Fruit fly (Drosophila melanogaster): ENCODE results near the gene CG8891.
A peak's percentile ranks its signal among the peaks of the same experiment; 100 is the strongest.

CG8891 gene

DNA sequence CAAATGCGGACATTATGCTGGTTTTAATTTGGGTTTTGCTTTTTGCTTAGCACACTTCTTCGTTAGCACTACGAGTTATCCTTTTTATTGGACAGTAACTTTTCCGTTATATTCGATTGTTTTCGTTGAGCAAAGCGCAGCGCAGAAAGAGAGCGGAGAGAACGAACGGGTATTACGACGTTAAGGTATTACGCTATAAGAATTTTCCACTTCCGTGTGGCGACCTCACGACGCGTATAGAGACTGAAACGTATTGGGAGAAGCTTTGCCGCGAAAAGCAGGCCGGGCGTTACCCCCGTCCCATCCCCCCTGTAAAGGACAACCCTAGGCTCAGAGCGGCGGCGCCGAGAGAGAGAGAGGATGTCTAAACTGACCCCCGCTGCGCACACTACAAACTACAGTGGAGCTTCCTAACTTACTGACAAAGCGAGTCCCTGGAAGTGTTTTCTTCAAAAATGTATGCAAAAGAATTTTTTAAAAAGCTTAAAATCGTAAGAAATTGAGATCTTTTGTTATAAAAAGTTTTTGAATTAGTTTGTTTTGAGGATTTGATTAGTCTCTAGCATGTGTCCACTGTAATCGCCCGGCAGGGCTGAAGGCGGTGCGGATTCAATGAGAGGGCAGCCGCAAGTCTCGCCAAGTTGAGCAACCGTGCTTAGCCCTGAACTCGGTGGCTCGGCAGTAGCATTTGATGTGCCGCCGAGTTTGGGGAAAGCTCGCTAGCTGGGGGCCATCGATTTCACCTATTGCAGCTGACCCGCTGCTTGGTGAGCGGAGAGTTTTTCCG, 25.7 kb upstream of the CG8891 start (continued):
- TF ChIP-seq achi (GFP tag; optimal IDR thresholded peaks at IDR 0.05): peak; percentile 91
- peak; percentile 88 for TF ChIP-seq CG15336 (GFP tag; IDR thresholded peaks at IDR 0.05)
- TF ChIP-seq CG3919 (GFP tag; optimal IDR thresholded peaks at IDR 0.05): peak; percentile 91
- peak; percentile 89 for TF ChIP-seq lz (GFP tag; optimal IDR thresholded peaks at IDR 0.05)
- TF ChIP-seq Sox102F (GFP tag; optimal IDR thresholded peaks at IDR 0.05): peak; percentile 89
- TF ChIP-seq salr (GFP tag; optimal IDR thresholded peaks at IDR 0.05): peak; percentile 80 to 82
- peak; percentile 86 for TF ChIP-seq CG8319 (GFP tag; optimal IDR thresholded peaks at IDR 0.05)
- peak; percentile 87 for TF ChIP-seq CG7368 (GFP tag; optimal IDR thresholded peaks at IDR 0.05)
- TF ChIP-seq CG11762 (GFP tag; optimal IDR thresholded peaks at IDR 0.05; ENCODE audit: insufficient read depth): peak; percentile 83
- TF ChIP-seq CG1621 (tag; optimal IDR thresholded peaks at IDR 0.05): peak; percentile 85
- TF ChIP-seq Smox (GFP tag; optimal IDR thresholded peaks at IDR 0.05): peak; percentile 84

DNA sequence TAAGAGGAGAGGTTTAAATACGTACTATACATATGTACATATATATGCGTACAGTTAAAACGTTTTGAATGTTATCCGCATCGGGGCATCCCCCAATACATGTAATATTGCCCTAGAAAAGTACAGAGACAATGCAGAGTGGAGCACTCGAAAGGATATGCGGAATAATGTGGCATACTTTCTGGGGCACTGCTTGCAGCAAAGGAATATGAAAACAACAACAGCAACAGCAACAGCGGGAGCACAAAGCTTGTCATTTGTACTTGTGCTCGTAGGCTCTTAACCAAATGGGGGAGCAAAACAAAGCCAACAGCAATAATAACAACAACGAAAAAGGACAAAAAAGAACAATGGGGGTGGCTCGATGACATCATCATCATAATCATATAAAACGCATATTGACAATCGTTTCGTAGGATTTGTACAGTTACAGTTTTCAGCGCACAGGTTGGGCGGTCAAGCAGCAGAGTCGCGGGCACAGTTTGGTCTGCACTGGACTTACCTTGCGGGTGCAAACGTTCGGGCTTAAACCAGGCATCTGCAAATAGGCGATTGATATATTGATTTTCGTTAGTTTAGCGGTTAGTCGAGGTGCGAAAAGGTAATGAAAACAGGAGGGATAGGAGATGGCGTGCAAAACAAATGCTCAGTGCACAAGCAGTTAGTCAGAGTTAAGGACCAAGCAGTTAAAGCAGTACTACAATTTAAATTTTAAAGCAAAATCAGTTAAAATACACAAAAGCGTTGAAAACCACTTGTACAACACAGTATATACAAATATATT, 24.7 kb upstream of the CG8891 start:
- no peak for TF ChIP-seq net (GFP tag; optimal IDR thresholded peaks at IDR 0.05)
- no peak for TF ChIP-seq Ets21C (GFP tag; optimal IDR thresholded peaks at IDR 0.05)
- no peak for TF ChIP-seq fd85E (GFP tag; optimal IDR thresholded peaks at IDR 0.05)
- no peak for TF ChIP-seq CG11762 (GFP tag; optimal IDR thresholded peaks at IDR 0.05; ENCODE audit: insufficient read depth)
- TF ChIP-seq CG6163 (GFP tag; IDR thresholded peaks at IDR 0.05): 0 out of 3 replicates have a peak, but pooled peaks have one; percentile 8

DNA sequence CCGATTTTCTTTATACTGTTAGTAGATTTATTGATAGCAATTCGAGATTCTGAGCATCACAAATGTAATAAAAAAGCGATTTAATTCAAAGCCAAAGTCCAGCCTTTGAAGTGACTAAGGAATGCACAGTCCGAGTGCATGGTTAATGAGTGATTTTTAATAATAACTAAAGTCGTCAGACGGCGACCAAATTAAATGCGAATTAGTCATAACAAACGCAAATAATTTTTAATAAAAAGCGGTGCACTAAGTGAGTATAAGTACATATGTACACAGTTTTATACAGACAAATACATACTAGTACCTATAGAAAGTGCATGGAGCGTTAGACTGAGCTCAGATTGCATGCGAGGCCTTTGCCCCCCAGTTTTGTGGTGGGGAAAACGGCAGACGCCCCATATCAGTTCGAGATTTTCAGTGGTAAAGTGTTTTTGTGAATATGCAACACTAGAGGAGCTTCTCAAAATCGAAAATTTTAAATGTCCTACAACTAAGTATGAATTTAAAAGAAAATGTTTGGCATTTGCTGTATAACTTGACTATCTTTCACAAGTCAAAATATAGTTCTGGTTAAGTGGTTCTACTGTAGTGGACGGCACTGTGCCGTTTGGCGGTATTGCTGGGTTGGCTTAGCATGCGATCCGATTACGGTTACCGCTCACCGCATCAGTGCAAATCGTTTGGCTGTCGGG, 23.7 kb upstream of the CG8891 start:
- peak; percentile 83 for TF ChIP-seq Hr4 (GFP tag; optimal IDR thresholded peaks at IDR 0.05)
- no peak for TF ChIP-seq CG10669 (GFP tag; optimal IDR thresholded peaks at IDR 0.05)
- TF ChIP-seq Gug (GFP tag; IDR thresholded peaks at IDR 0.05): peak; percentile 27; the same call in 1 of the 2 replicates
- TF ChIP-seq CG31627 (GFP tag; optimal IDR thresholded peaks at IDR 0.05): peak; percentile 12
- TF ChIP-seq fkh (GFP tag; optimal IDR thresholded peaks at IDR 0.05): no peak
- peak; percentile 49; the same call in 1 of the 2 replicates for TF ChIP-seq CG11294 (GFP tag; IDR thresholded peaks at IDR 0.05)
- peak; percentile 82 for TF ChIP-seq CG6163 (GFP tag; IDR thresholded peaks at IDR 0.05)
- TF ChIP-seq Met (GFP tag; optimal IDR thresholded peaks at IDR 0.05): peak; percentile 17
- TF ChIP-seq CG15336 (GFP tag; IDR thresholded peaks at IDR 0.05): peak; percentile 82
- TF ChIP-seq CG3919 (GFP tag; optimal IDR thresholded peaks at IDR 0.05): peak; percentile 34
- TF ChIP-seq vri (GFP tag; optimal IDR thresholded peaks at IDR 0.05): peak; percentile 45
- no peak for TF ChIP-seq CG34406 (GFP tag; optimal IDR thresholded peaks at IDR 0.05)
- TF ChIP-seq cyc (GFP tag; optimal IDR thresholded peaks at IDR 0.05): peak; percentile 10
- no peak for TF ChIP-seq CG6854 (GFP tag; optimal IDR thresholded peaks at IDR 0.05)
- no peak for TF ChIP-seq CG8632 (GFP tag; optimal IDR thresholded peaks at IDR 0.05)
- peak; percentile 29 for TF ChIP-seq acj6 (GFP tag; optimal IDR thresholded peaks at IDR 0.05)
- TF ChIP-seq CG6276 (GFP tag; optimal IDR thresholded peaks at IDR 0.05): peak; percentile 63
- TF ChIP-seq Smox (GFP tag; optimal IDR thresholded peaks at IDR 0.05): no peak
- peak; percentile 15 for TF ChIP-seq CG10631 (GFP tag; optimal IDR thresholded peaks at IDR 0.05)
- peak; percentile 37 for TF ChIP-seq achi (GFP tag; optimal IDR thresholded peaks at IDR 0.05)
- TF ChIP-seq Sox102F (GFP tag; optimal IDR thresholded peaks at IDR 0.05): no peak
- TF ChIP-seq Sox15 (GFP tag; optimal IDR thresholded peaks at IDR 0.05): no peak
- TF ChIP-seq CG16779 (tag; optimal IDR thresholded peaks at IDR 0.05): no peak
- TF ChIP-seq eg (GFP tag; IDR thresholded peaks at IDR 0.05): peak; percentile 83
- TF ChIP-seq svp (GFP tag): peak; percentile 84
- peak; percentile 82 for TF ChIP-seq CG8119 (GFP tag; IDR thresholded peaks at IDR 0.05)
- no peak for TF ChIP-seq CG8319 (GFP tag; optimal IDR thresholded peaks at IDR 0.05)
- peak; percentile 39 for TF ChIP-seq Sox14 (GFP tag; optimal IDR thresholded peaks at IDR 0.05)
- peak; percentile 54 for TF ChIP-seq OdsH (GFP tag; optimal IDR thresholded peaks at IDR 0.05)
- TF ChIP-seq CG9139 (GFP tag; optimal IDR thresholded peaks at IDR 0.05): no peak
- TF ChIP-seq CG6792 (GFP tag; optimal IDR thresholded peaks at IDR 0.05): peak; percentile 9
- peak; percentile 39 for TF ChIP-seq Hr39 (GFP tag; optimal IDR thresholded peaks at IDR 0.05)
- TF ChIP-seq Eip78C (GFP tag): peak; percentile 76
- TF ChIP-seq salr (GFP tag; optimal IDR thresholded peaks at IDR 0.05): no peak
- TF ChIP-seq CG11762 (GFP tag; optimal IDR thresholded peaks at IDR 0.05; ENCODE audit: insufficient read depth): no peak
- TF ChIP-seq topi (GFP tag; optimal IDR thresholded peaks at IDR 0.05): peak; percentile 2
- no peak for TF ChIP-seq ss (GFP tag; optimal IDR thresholded peaks at IDR 0.05)
